Worm (Caenorhabditis elegans) whole organism, L4/young adult: ENCODE measurements around the gene T18D3.9.

Source experiments
- W03F9.2 ChIP-seq: fragments of 150-350 bp; optimal IDR thresholded peaks from 2 replicates; lab custom pipeline; 2014; ENCODE audit warnings: missing biosample characterization, missing genetic modification characterization
- dao-5 ChIP-seq: sonication (generic microtip); optimal IDR thresholded peaks from 2 replicates; lab custom pipeline; 2016; ENCODE audit warnings: missing genotype, missing genetic modification characterization, moderate library complexity, missing compliant biosample characterization
- him-1 ChIP-seq: sonication (generic microtip); optimal IDR thresholded peaks from 2 replicates; lab custom pipeline; 2016; ENCODE audit warnings: missing genotype, missing genetic modification reagents, missing genetic modification characterization, missing compliant biosample characterization

ce11 chrX:12503288-12503803 is 49.1 kb upstream of the T18D3.9 start, which contains the start of gene sdz-19:
- TF ChIP-seq dao-5 (tag; lab: Kevin White, UChicago) = no peak
- no peak for TF ChIP-seq him-1
- TF ChIP-seq W03F9.2 (tag; lab: Kevin White, UChicago) = no peak
